Fruit fly (Drosophila melanogaster) whole organism, adult: ENCODE results near the gene Sec15.

ENCODE experiments used
- CG12768 ChIP-seq: fragments of 200-800 bp; sonication (Bioruptor generic); optimal IDR thresholded peaks from 2 replicates; lab custom pipeline; 2017; ENCODE audit warnings: missing biosample characterization, missing genetic modification characterization, mild to moderate bottlenecking, moderate library complexity, missing genetic modification reagents
- CG1620 ChIP-seq: fragments of 200-800 bp; sonication (Bioruptor generic); optimal IDR thresholded peaks from 2 replicates; lab custom pipeline; 2016; ENCODE audit warnings: missing biosample characterization, missing genetic modification characterization
- CG33017 ChIP-seq: fragments of 200-800 bp; sonication (Bioruptor generic); optimal IDR thresholded peaks from 2 replicates; lab custom pipeline; 2018; ENCODE audit warnings: missing biosample characterization, mild to moderate bottlenecking, missing genetic modification characterization, moderate library complexity
- CG7045 ChIP-seq: fragments of 200-800 bp; sonication (Bioruptor generic); optimal IDR thresholded peaks from 2 replicates; lab custom pipeline; 2017; ENCODE audit warnings: missing biosample characterization, mild to moderate bottlenecking, missing genetic modification characterization
- Clk ChIP-seq: fragments of 200-800 bp; sonication (Bioruptor generic); optimal IDR thresholded peaks from 2 replicates; lab custom pipeline; 2017; ENCODE audit warnings: missing biosample characterization, missing genetic modification characterization
- Hr96 ChIP-seq: fragments of 200-800 bp; sonication (Bioruptor generic); optimal IDR thresholded peaks from 2 replicates; lab custom pipeline; 2016; ENCODE audit warnings: missing biosample characterization, missing genetic modification characterization
- Mnt ChIP-seq: fragments of 200-800 bp; sonication (Bioruptor generic); optimal IDR thresholded peaks from 2 replicates; lab custom pipeline; 2016; ENCODE audit warnings: missing biosample characterization, mild to moderate bottlenecking, missing genetic modification characterization
- bab1 ChIP-seq: fragments of 200-800 bp; sonication (Bioruptor generic); optimal IDR thresholded peaks from 3 replicates; lab custom pipeline; 2019; ENCODE audit warnings: missing biosample characterization, mild to moderate bottlenecking, missing genetic modification characterization, moderate library complexity
- cic ChIP-seq: fragments of 200-800 bp; sonication (Bioruptor generic); optimal IDR thresholded peaks from 2 replicates; lab custom pipeline; 2017; ENCODE audit warnings: missing biosample characterization, mild to moderate bottlenecking, missing genetic modification characterization, moderate library complexity
- pad ChIP-seq: fragments of 200-800 bp; sonication (Bioruptor generic); optimal IDR thresholded peaks from 3 replicates; lab custom pipeline; 2017; ENCODE audit warnings: missing biosample characterization, missing genetic modification characterization, mild to moderate bottlenecking, moderate library complexity, missing genetic modification reagents
- tj ChIP-seq: fragments of 200-800 bp; sonication (Bioruptor generic); optimal IDR thresholded peaks from 3 replicates; lab custom pipeline; 2017; ENCODE audit warnings: missing biosample characterization, mild to moderate bottlenecking, missing genetic modification characterization, moderate library complexity

dm6 chr3R:21078958-21079357, 28.8 kb downstream of the Sec15 start:
- TF ChIP-seq pad (no peak), CG33017 (tag; lab: Kevin White, UChicago) (no peak), Clk (GFP tag; lab: Kevin White, UChicago) (no peak), bab1 (GFP tag; lab: Kevin White, UChicago) (no peak), Mnt (GFP tag; lab: Kevin White, UChicago) (no peak), cic (GFP tag; lab: Kevin White, UChicago) (no peak), CG12768 (GFP tag; lab: Kevin White, UChicago) (no peak), CG7045 (GFP tag; lab: Kevin White, UChicago) (no peak), Hr96 (GFP tag; lab: Kevin White, UChicago) (no peak), CG1620 (GFP tag; lab: Kevin White, UChicago) (no peak), tj (GFP tag; lab: Kevin White, UChicago) (no peak)
